Worm (Caenorhabditis elegans) whole organism, L3 larva: ENCODE results near the gene clik-1.
A peak's percentile ranks its signal among the peaks of the same experiment; 100 is the strongest.

Experiments used
- R02D3.7 ChIP-seq: fragments of 150-350 bp; optimal IDR thresholded peaks from 2 replicates; lab custom pipeline; 2014; ENCODE audit warnings: missing biosample characterization, missing genetic modification characterization
- ZK546.5 ChIP-seq: sonication (generic microtip); optimal IDR thresholded peaks from 2 replicates; lab custom pipeline; 2017; ENCODE audit warnings: missing biosample characterization, missing genetic modification characterization
- aly-2 ChIP-seq: fragments of 150-350 bp; optimal IDR thresholded peaks from 2 replicates; lab custom pipeline; 2014; ENCODE audit warnings: missing biosample characterization, missing genetic modification characterization
- ama-1 ChIP-seq: fragments of 150-350 bp; optimal IDR thresholded peaks from 2 replicates; lab custom pipeline; 2018
- ceh-16 ChIP-seq: sonication (generic microtip); optimal IDR thresholded peaks from 2 replicates; lab custom pipeline; 2017; ENCODE audit warnings: missing biosample characterization, missing genetic modification characterization
- ceh-28 ChIP-seq: fragments of 150-350 bp; optimal IDR thresholded peaks from 2 replicates; lab custom pipeline; 2014; ENCODE audit warnings: missing biosample characterization, missing genetic modification reagents, missing genetic modification characterization
- ceh-82 ChIP-seq: fragments of 150-350 bp; optimal IDR thresholded peaks from 2 replicates; lab custom pipeline; 2014; ENCODE audit warnings: missing biosample characterization, missing genetic modification characterization
- ceh-9 ChIP-seq: sonication (generic microtip); optimal IDR thresholded peaks from 2 replicates; lab custom pipeline; 2018; ENCODE audit warnings: missing biosample characterization, missing genetic modification characterization
- daf-12 ChIP-seq: fragments of 150-350 bp; optimal IDR thresholded peaks from 2 replicates; lab custom pipeline; 2014; ENCODE audit warnings: missing biosample characterization, missing genetic modification reagents, missing genetic modification characterization
- egl-27 ChIP-seq: sonication (generic microtip); optimal IDR thresholded peaks from 4 replicates; lab custom pipeline; 2017; ENCODE audit warnings: missing biosample characterization, missing genetic modification reagents, missing genetic modification characterization
- egl-5 ChIP-seq: fragments of 150-350 bp; optimal IDR thresholded peaks from 2 replicates; lab custom pipeline; 2017; ENCODE audit warnings: missing biosample characterization, missing genetic modification reagents, missing genetic modification characterization, inconsistent platforms
- elt-1 ChIP-seq: fragments of 150-350 bp; optimal IDR thresholded peaks from 2 replicates; lab custom pipeline; 2014; ENCODE audit warnings: missing biosample characterization, missing genetic modification characterization
- elt-2 ChIP-seq: sonication (generic microtip); optimal IDR thresholded peaks from 2 replicates; lab custom pipeline; 2016; ENCODE audit warnings: missing genetic modification reagents, mild to moderate bottlenecking, missing genetic modification characterization, missing compliant biosample characterization
- elt-3 ChIP-seq, 3 experiments: fragments of 150-350 bp in 1 of 3; sonication (generic microtip) in 2 of 3; optimal IDR thresholded peaks; 2 replicates in 2 of 3; 4 replicates in 1 of 3; lab custom pipeline; 2014 to 2017; ENCODE audit warnings: missing biosample characterization in 3 of 3, missing genetic modification characterization in 3 of 3
- eor-1 ChIP-seq, 2 experiments: fragments of 150-350 bp; optimal IDR thresholded peaks; 2 replicates each; lab custom pipeline; 2014 to 2018; ENCODE audit warnings: missing biosample characterization in 2 of 2, missing genetic modification characterization in 2 of 2
- fkh-10 ChIP-seq: sonication (generic microtip); optimal IDR thresholded peaks from 2 replicates; lab custom pipeline; 2017; ENCODE audit warnings: missing biosample characterization, missing genetic modification reagents, missing genetic modification characterization
- fkh-2 ChIP-seq: fragments of 150-350 bp; optimal IDR thresholded peaks from 2 replicates; lab custom pipeline; 2014; ENCODE audit warnings: missing biosample characterization, missing genetic modification reagents, missing genetic modification characterization
- fos-1 ChIP-seq: fragments of 150-350 bp; optimal IDR thresholded peaks from 2 replicates; lab custom pipeline; 2014; ENCODE audit warnings: missing biosample characterization, missing genetic modification characterization
- hmg-11 ChIP-seq: sonication (generic microtip); optimal IDR thresholded peaks from 2 replicates; lab custom pipeline; 2016; ENCODE audit warnings: missing genetic modification characterization, missing compliant biosample characterization
- lin-15B ChIP-seq: fragments of 150-350 bp; optimal IDR thresholded peaks from 2 replicates; lab custom pipeline; 2014; ENCODE audit warnings: missing biosample characterization, missing genetic modification characterization
- lin-39 ChIP-seq: fragments of 150-350 bp; optimal IDR thresholded peaks from 2 replicates; lab custom pipeline; 2018; ENCODE audit warnings: missing biosample characterization, missing genetic modification reagents, missing genetic modification characterization
- mdl-1 ChIP-seq: fragments of 150-350 bp; optimal IDR thresholded peaks from 2 replicates; lab custom pipeline; 2014; ENCODE audit warnings: missing biosample characterization, missing genetic modification characterization
- mml-1 ChIP-seq: fragments of 150-350 bp; sonication (generic microtip); optimal IDR thresholded peaks from 3 replicates; lab custom pipeline; 2014; ENCODE audit warnings: missing biosample characterization, missing genetic modification characterization
- nfya-1 ChIP-seq: sonication (generic microtip); optimal IDR thresholded peaks from 2 replicates; lab custom pipeline; 2017; ENCODE audit warnings: missing genetic modification characterization, mild to moderate bottlenecking, missing compliant biosample characterization, antibody characterized with exemption, moderate library complexity; ENCODE audit not compliant: insufficient read depth
- nhr-11 ChIP-seq: fragments of 150-350 bp; optimal IDR thresholded peaks from 2 replicates; lab custom pipeline; 2014; ENCODE audit warnings: missing biosample characterization, missing genetic modification characterization
- nhr-12 ChIP-seq: fragments of 150-350 bp; optimal IDR thresholded peaks from 2 replicates; lab custom pipeline; 2014; ENCODE audit warnings: missing biosample characterization, missing genetic modification characterization
- nhr-23 ChIP-seq: fragments of 150-350 bp; optimal IDR thresholded peaks from 2 replicates; lab custom pipeline; 2014; ENCODE audit warnings: missing biosample characterization, missing genetic modification reagents, missing genetic modification characterization
- nhr-25 ChIP-seq: sonication (generic microtip); optimal IDR thresholded peaks from 2 replicates; lab custom pipeline; 2017; ENCODE audit warnings: missing biosample characterization, missing genetic modification characterization
- nhr-28 ChIP-seq: fragments of 150-350 bp; optimal IDR thresholded peaks from 2 replicates; lab custom pipeline; 2014; ENCODE audit warnings: missing biosample characterization, missing genetic modification characterization
- nhr-43 ChIP-seq: sonication (generic microtip); optimal IDR thresholded peaks from 2 replicates; lab custom pipeline; 2016; ENCODE audit warnings: mild to moderate bottlenecking, missing genetic modification characterization, missing compliant biosample characterization; ENCODE audit not compliant: poor library complexity, severe bottlenecking
- nhr-67 ChIP-seq: fragments of 150-350 bp; optimal IDR thresholded peaks from 2 replicates; lab custom pipeline; 2014; ENCODE audit warnings: missing biosample characterization, missing genetic modification characterization
- nhr-77 ChIP-seq: fragments of 150-350 bp; optimal IDR thresholded peaks from 2 replicates; lab custom pipeline; 2014; ENCODE audit warnings: missing biosample characterization, missing genetic modification characterization
- pha-4 ChIP-seq: fragments of 150-350 bp; optimal IDR thresholded peaks from 2 replicates; lab custom pipeline; 2014; ENCODE audit warnings: missing biosample characterization, missing genetic modification reagents, missing genetic modification characterization
- pqm-1 ChIP-seq: fragments of 150-350 bp; optimal IDR thresholded peaks from 2 replicates; lab custom pipeline; 2017; ENCODE audit warnings: missing biosample characterization, missing genetic modification characterization, inconsistent platforms
- snpc-4 ChIP-seq: fragments of 150-350 bp; optimal IDR thresholded peaks from 2 replicates; lab custom pipeline; 2014; ENCODE audit warnings: missing biosample characterization, missing genetic modification characterization
- tbx-2 ChIP-seq: sonication (generic microtip); optimal IDR thresholded peaks from 2 replicates; lab custom pipeline; 2016; ENCODE audit warnings: mild to moderate bottlenecking, missing genetic modification characterization, missing compliant biosample characterization
- unc-39 ChIP-seq: sonication (generic microtip); optimal IDR thresholded peaks from 4 replicates; lab custom pipeline; 2017; ENCODE audit warnings: missing biosample characterization, missing genetic modification characterization
- zag-1 ChIP-seq: fragments of 150-350 bp; optimal IDR thresholded peaks from 2 replicates; lab custom pipeline; 2014; ENCODE audit warnings: missing biosample characterization, missing genetic modification characterization
- ztf-11 ChIP-seq: fragments of 150-350 bp; optimal IDR thresholded peaks from 2 replicates; lab custom pipeline; 2014; ENCODE audit warnings: missing biosample characterization, missing genetic modification characterization

The clik-1 gene

ce11 chrV:6806340-6806739 is 37.8 kb upstream of the clik-1 start, which contains the start of gene dmsr-12:
dmsr-12 (minus strand) TSS chrV:6806440.
- TF ChIP-seq snpc-4 (tag; lab: Kevin White, UChicago): no peak
- no peak for TF ChIP-seq egl-27 (tag; lab: Kevin White, UChicago)
- TF ChIP-seq ceh-16: no peak
- no peak for TF ChIP-seq egl-5 (tag; lab: Kevin White, UChicago)
- no peak for TF ChIP-seq R02D3.7 (tag; lab: Kevin White, UChicago)
- no peak for TF ChIP-seq fkh-2
- TF ChIP-seq nhr-43: no peak
- TF ChIP-seq ZK546.5 (tag; lab: Kevin White, UChicago): no peak
- TF ChIP-seq nhr-67 (tag; lab: Kevin White, UChicago): no peak
- no peak for TF ChIP-seq nhr-23 (tag; lab: Kevin White, UChicago)
- no peak for TF ChIP-seq nhr-28 (tag; lab: Kevin White, UChicago)
- no peak for TF ChIP-seq unc-39
- no peak for TF ChIP-seq nhr-12 (tag; lab: Kevin White, UChicago)
- no peak for TF ChIP-seq ceh-9 (tag; lab: Kevin White, UChicago)
- no peak for TF ChIP-seq mml-1 (tag; lab: Kevin White, UChicago)
- TF ChIP-seq, all 47 proteins: peak for 0

- TF ChIP-seq unc-39: no peak
- TF ChIP-seq ceh-82: no peak
- TF ChIP-seq egl-5 (tag; lab: Kevin White, UChicago): no peak
- TF ChIP-seq fkh-10 (GFP tag; lab: Kevin White, UChicago): no peak
- no peak for TF ChIP-seq ZK546.5 (tag; lab: Kevin White, UChicago)
- no peak for TF ChIP-seq fos-1 (tag; lab: Kevin White, UChicago)
- no peak for TF ChIP-seq R02D3.7 (tag; lab: Kevin White, UChicago)
- TF ChIP-seq pqm-1 (tag; lab: Kevin White, UChicago): no peak
- no peak for TF ChIP-seq zag-1
- TF ChIP-seq ztf-11: no peak
- no peak for TF ChIP-seq aly-2 (tag; lab: Kevin White, UChicago)
Observed at ce11 chrV:6803992-6804391, 35.5 kb upstream of the clik-1 start, which contains the start of gene dmsr-11. dmsr-11 (minus strand) TSS chrV:6804092.

- TF ChIP-seq hmg-11 (tag; lab: Kevin White, UChicago): no peak
- no peak for TF ChIP-seq ceh-16
- TF ChIP-seq pha-4 (tag; lab: Kevin White, UChicago): no peak
- no peak for TF ChIP-seq ceh-28 (tag; lab: Kevin White, UChicago)
- TF ChIP-seq nfya-1: no peak
- TF ChIP-seq nhr-67 (tag; lab: Kevin White, UChicago): no peak
- TF ChIP-seq, all 47 proteins: peak for 0
Observed at ce11 chrV:6801850-6802249, 33.3 kb upstream of the clik-1 start, which contains the start of gene dmsr-10. dmsr-10 (minus strand) TSS chrV:6801950.

- TF ChIP-seq mdl-1 (tag; lab: Kevin White, UChicago): no peak
- no peak for TF ChIP-seq nhr-12 (tag; lab: Kevin White, UChicago)
- no peak for TF ChIP-seq nhr-25 (tag; lab: Kevin White, UChicago)
- no peak for TF ChIP-seq elt-2
- no peak for TF ChIP-seq R02D3.7 (tag; lab: Kevin White, UChicago)
- no peak for TF ChIP-seq hmg-11 (tag; lab: Kevin White, UChicago)
- no peak for TF ChIP-seq tbx-2 (tag; lab: Kevin White, UChicago)
- no peak for TF ChIP-seq ama-1 (lab: Kevin White, UChicago)
- TF ChIP-seq eor-1 (tag; optimal IDR thresholded peaks at IDR 0.05; lab: Kevin White, UChicago): no peak
- TF ChIP-seq ceh-28 (tag; lab: Kevin White, UChicago): no peak
- TF ChIP-seq lin-39 (tag; lab: Kevin White, UChicago): no peak
- no peak for TF ChIP-seq lin-15B (tag; lab: Kevin White, UChicago)
- TF ChIP-seq elt-1: no peak
- no peak for TF ChIP-seq nhr-77 (tag; lab: Kevin White, UChicago)
- TF ChIP-seq egl-27 (tag; lab: Kevin White, UChicago): no peak
- no peak for TF ChIP-seq nhr-43
- no peak for TF ChIP-seq ceh-16
Observed at ce11 chrV:6799564-6799963, 31.0 kb upstream of the clik-1 start, which contains the start of gene dmsr-9. dmsr-9 (minus strand) TSS chrV:6799664.

ce11 chrV:6796894-6797293 is 28.4 kb upstream of the clik-1 start:
- TF ChIP-seq ceh-9 (tag; lab: Kevin White, UChicago) (no peak), elt-3 (tag; optimal IDR thresholded peaks at IDR 0.05; lab: Kevin White, UChicago) (no peak), nhr-23 (tag; lab: Kevin White, UChicago) (peak; percentile 65), nfya-1 (peak; percentile 63), daf-12 (tag; lab: Kevin White, UChicago) (no peak), fkh-2 (no peak), R02D3.7 (tag; lab: Kevin White, UChicago) (peak; percentile 10), ZK546.5 (tag; lab: Kevin White, UChicago) (no peak), pha-4 (tag; lab: Kevin White, UChicago) (peak; percentile 58), egl-5 (tag; lab: Kevin White, UChicago) (peak; percentile 47), lin-39 (tag; lab: Kevin White, UChicago) (peak; percentile 83), hmg-11 (tag; lab: Kevin White, UChicago) (peak; percentile 88), elt-2 (peak; percentile 16), snpc-4 (tag; lab: Kevin White, UChicago) (peak; percentile 11), nhr-11 (no peak)
